Worm (Caenorhabditis elegans): ENCODE results near the gene R07E5.19.

R07E5.19 gene

ce11 chrIII:4382118-4382517 lies 35.7 kb downstream of the R07E5.19 start:
- TF ChIP-seq aha-1 (tag) = peak; percentile 87
- TF ChIP-seq dmd-8 (GFP tag; IDR thresholded peaks at IDR 0.05) = no peak

ce11 chrIII:4381343-4381742 lies 36.5 kb downstream of the R07E5.19 start, which contains the start of gene pals-27:
Gene pals-27, plus strand, starts transcription at chrIII:4381643.
- TF ChIP-seq F26F4.8 (GFP tag; conservative IDR thresholded peaks at IDR 0.05) = no peak
- TF ChIP-seq lin-1 (GFP tag; IDR thresholded peaks at IDR 0.05) = no peak
- TF ChIP-seq dve-1 (tag; optimal IDR thresholded peaks at IDR 0.05; ENCODE audit: insufficient read depth) = no peak
- no peak for TF ChIP-seq hlh-30 (tag; optimal IDR thresholded peaks at IDR 0.05; ENCODE audit: insufficient read depth)
- no peak for TF ChIP-seq zip-11 (GFP tag; IDR thresholded peaks at IDR 0.05)
- no peak for TF ChIP-seq unc-62 (GFP tag; optimal IDR thresholded peaks at IDR 0.05 in 1 of 2)
- TF ChIP-seq unc-62 (tag; optimal IDR thresholded peaks at IDR 0.05) = no peak
- TF ChIP-seq F10B5.3 (tag; optimal IDR thresholded peaks at IDR 0.05) = no peak
- no peak for TF ChIP-seq nhr-111 (GFP tag; optimal IDR thresholded peaks at IDR 0.05)
- TF ChIP-seq snpc-4 (tag; optimal IDR thresholded peaks at IDR 0.05) = no peak
- no peak for TF ChIP-seq unc-39 (tag; optimal IDR thresholded peaks at IDR 0.05)
- no peak for TF ChIP-seq T26A8.4 (GFP tag; IDR thresholded peaks at IDR 0.05)
- no peak for TF ChIP-seq gei-8 (GFP tag; optimal IDR thresholded peaks at IDR 0.05)
- no peak for TF ChIP-seq nhr-41 (GFP tag; IDR thresholded peaks at IDR 0.05)
- TF ChIP-seq lin-39 (tag; optimal IDR thresholded peaks at IDR 0.05) = no peak
- TF ChIP-seq nhr-102 (tag; optimal IDR thresholded peaks at IDR 0.05) = no peak
- TF ChIP-seq ZK337.2 (GFP tag; IDR thresholded peaks at IDR 0.05) = no peak
- TF ChIP-seq aha-1 (tag) = no peak
- no peak for TF ChIP-seq madf-9 (GFP tag; conservative IDR thresholded peaks at IDR 0.05)

- TF ChIP-seq madf-5 (GFP tag; IDR thresholded peaks at IDR 0.05) (no peak), mes-2 (tag; optimal IDR thresholded peaks at IDR 0.05; ENCODE audit: poor library complexity, severe bottlenecking) (peak; percentile 65)
Observed at ce11 chrIII:4380835-4381234, 37.0 kb downstream of the R07E5.19 start.

- no peak for TF ChIP-seq hmg-1.1 (GFP tag; IDR thresholded peaks at IDR 0.05)
- TF ChIP-seq ceh-62 (tag; optimal IDR thresholded peaks at IDR 0.05) = no peak
- no peak for TF ChIP-seq gei-8 (GFP tag; optimal IDR thresholded peaks at IDR 0.05)
- TF ChIP-seq nhr-11 (tag; optimal IDR thresholded peaks at IDR 0.05) = no peak
- TF ChIP-seq ceh-82 (tag; optimal IDR thresholded peaks at IDR 0.05) = no peak
- no peak for TF ChIP-seq ama-1 (optimal IDR thresholded peaks at IDR 0.05)
- TF ChIP-seq F26F4.8 (GFP tag; conservative IDR thresholded peaks at IDR 0.05) = no peak
- TF ChIP-seq egl-27 (tag; optimal IDR thresholded peaks at IDR 0.05) = no peak
- no peak for TF ChIP-seq Y5F2A.4 (GFP tag; optimal IDR thresholded peaks at IDR 0.05)
- TF ChIP-seq daf-8 (GFP tag; IDR thresholded peaks at IDR 0.05) = no peak
- TF ChIP-seq saeg-2 (GFP tag; IDR thresholded peaks at IDR 0.05) = no peak
- TF ChIP-seq mdl-1 (tag; optimal IDR thresholded peaks at IDR 0.05) = no peak
- TF ChIP-seq tag-97 (GFP tag; IDR thresholded peaks at IDR 0.05) = no peak
- no peak for TF ChIP-seq lin-1 (GFP tag; IDR thresholded peaks at IDR 0.05)
- no peak for TF ChIP-seq dpl-1 (GFP tag; optimal IDR thresholded peaks at IDR 0.05)
- TF ChIP-seq ctbp-1 (GFP tag; IDR thresholded peaks at IDR 0.05) = no peak
- TF ChIP-seq aha-1 (tag) = no peak
- TF ChIP-seq php-3 (GFP tag; IDR thresholded peaks at IDR 0.05) = no peak
Observed at ce11 chrIII:4379717-4380116, 38.1 kb downstream of the R07E5.19 start, which contains the start of gene B0284.3. Gene B0284.3, minus strand, starts transcription at chrIII:4379817.

Data from whole organism, L4 larva.